Fruit fly (Drosophila melanogaster): ENCODE data around the gene Dyro.

Gene Dyro

dm6 chr3L:11251721-11252423 is 43.8 kb downstream of the Dyro start, which contains the start of gene scyl (continued):
- TF ChIP-seq CG10462 (GFP tag; optimal IDR thresholded peaks at IDR 0.05) (no peak), CG11695 (GFP tag; IDR thresholded peaks at IDR 0.05) (peak; percentile 71; the same call in 1 of the 3 replicates), Oaz (GFP tag; IDR thresholded peaks at IDR 0.05) (no peak), Sox102F (GFP tag; optimal IDR thresholded peaks at IDR 0.05) (no peak), CG1832 (GFP tag; optimal IDR thresholded peaks at IDR 0.05) (peak; percentile 97), kni (GFP tag; optimal IDR thresholded peaks at IDR 0.05) (peak; percentile 64), klu (GFP tag; IDR thresholded peaks at IDR 0.05) (no peak), ssp (GFP tag; IDR thresholded peaks at IDR 0.05) (no peak), CG11723 (GFP tag; optimal IDR thresholded peaks at IDR 0.05) (peak; percentile 37), CG4707 (GFP tag; optimal IDR thresholded peaks at IDR 0.05) (peak; percentile 67), CG33213 (GFP tag; optimal IDR thresholded peaks at IDR 0.05) (peak; percentile 39), maf-S (GFP tag; optimal IDR thresholded peaks at IDR 0.05) (no peak), CG12391 (tag; optimal IDR thresholded peaks at IDR 0.05) (peak; percentile 28), ham (GFP tag; IDR thresholded peaks at IDR 0.05) (no peak), Elba2 (GFP tag; optimal IDR thresholded peaks at IDR 0.05) (no peak), CG5180 (GFP tag; optimal IDR thresholded peaks at IDR 0.05) (peak; percentile 67), Trl (optimal IDR thresholded peaks at IDR 0.05) (peak; percentile 97 to 99), Trl (GFP tag; optimal IDR thresholded peaks at IDR 0.05) (peak; percentile 91), Lhr (GFP tag; optimal IDR thresholded peaks at IDR 0.05) (no peak), jumu (GFP tag; optimal IDR thresholded peaks at IDR 0.05) (peak; percentile 14), MESR4 (GFP tag; optimal IDR thresholded peaks at IDR 0.05) (peak; percentile 14), Taf1 (GFP tag; IDR thresholded peaks at IDR 0.05) (0 out of 2 replicates have a peak, but pooled peaks have one; percentile 10), run (tag; optimal IDR thresholded peaks at IDR 0.05) (peak; percentile 43), CG9437 (GFP tag; optimal IDR thresholded peaks at IDR 0.05) (no peak), Atf6 (GFP tag; IDR thresholded peaks at IDR 0.05) (peak; percentile 41), chif (GFP tag; optimal IDR thresholded peaks at IDR 0.05) (peak; percentile 18 to 52), tio (GFP tag; optimal IDR thresholded peaks at IDR 0.05) (no peak), row (GFP tag; IDR thresholded peaks at IDR 0.05) (peak; percentile 43; the same call in 1 of the 3 replicates), Bgb (GFP tag; IDR thresholded peaks at IDR 0.05; ENCODE audit: partially characterized antibody) (peak; percentile 81), CG9876 (GFP tag; optimal IDR thresholded peaks at IDR 0.05) (peak; percentile 42), fru (optimal IDR thresholded peaks at IDR 0.05) (no peak), sob (GFP tag; IDR thresholded peaks at IDR 0.05) (peak; percentile 75), zfh1 (GFP tag; IDR thresholded peaks at IDR 0.05) (peak; percentile 78), emc (GFP tag; optimal IDR thresholded peaks at IDR 0.05) (no peak), B-H1 (GFP tag; IDR thresholded peaks at IDR 0.05) (peak; percentile 51; the same call in 1 of the 3 replicates), Xbp1 (GFP tag; optimal IDR thresholded peaks at IDR 0.05) (peak; percentile 40), hb (GFP tag; IDR thresholded peaks at IDR 0.05; ENCODE audit: partially characterized antibody) (no peak), CG30403 (GFP tag; optimal IDR thresholded peaks at IDR 0.05) (no peak), CG12155 (GFP tag; optimal IDR thresholded peaks at IDR 0.05) (no peak), ttk (GFP tag; IDR thresholded peaks at IDR 0.05) (no peak), CG13296 (GFP tag; optimal IDR thresholded peaks at IDR 0.05) (peak; percentile 59), Nf-YC (tag; optimal IDR thresholded peaks at IDR 0.05) (peak; percentile 45), knrl (GFP tag; IDR thresholded peaks at IDR 0.05; ENCODE audit: partially characterized antibody) (no peak; the same call in 2 of the 3 replicates), jing (GFP tag; optimal IDR thresholded peaks at IDR 0.05) (no peak), mirr (GFP tag; optimal IDR thresholded peaks at IDR 0.05) (peak; percentile 57), CG10274 (GFP tag; optimal IDR thresholded peaks at IDR 0.05) (peak; percentile 1), YL-1 (GFP tag; optimal IDR thresholded peaks at IDR 0.05) (no peak), CG7556 (GFP tag; optimal IDR thresholded peaks at IDR 0.05) (peak; percentile 22), gem (tag; optimal IDR thresholded peaks at IDR 0.05) (no peak), wdn (GFP tag; IDR thresholded peaks at IDR 0.05) (peak; percentile 54; the same call in 1 of the 2 replicates)

Measured in whole organism, embryonic.